Fruit fly (Drosophila melanogaster) whole organism, adult: ENCODE measurements around the gene Arfrp1.

Experiments
- CG11617 ChIP-seq: fragments of 200-800 bp; sonication (Bioruptor generic); optimal IDR thresholded peaks from 2 replicates; lab custom pipeline; 2017; ENCODE audit warnings: mild to moderate bottlenecking, missing biosample characterization, missing genetic modification reagents, missing genetic modification characterization
- CG12768 ChIP-seq: fragments of 200-800 bp; sonication (Bioruptor generic); optimal IDR thresholded peaks from 2 replicates; lab custom pipeline; 2017; ENCODE audit warnings: missing biosample characterization, missing genetic modification characterization, mild to moderate bottlenecking, moderate library complexity, missing genetic modification reagents
- CG14711 ChIP-seq: fragments of 200-800 bp; sonication (Bioruptor generic); optimal IDR thresholded peaks from 2 replicates; lab custom pipeline; 2018; ENCODE audit warnings: missing biosample characterization, mild to moderate bottlenecking, missing genetic modification characterization, moderate library complexity
- CG1620 ChIP-seq: fragments of 200-800 bp; sonication (Bioruptor generic); optimal IDR thresholded peaks from 2 replicates; lab custom pipeline; 2016; ENCODE audit warnings: missing biosample characterization, missing genetic modification characterization
- CG33017 ChIP-seq: fragments of 200-800 bp; sonication (Bioruptor generic); optimal IDR thresholded peaks from 2 replicates; lab custom pipeline; 2018; ENCODE audit warnings: missing biosample characterization, mild to moderate bottlenecking, missing genetic modification characterization, moderate library complexity
- CG5204 ChIP-seq: fragments of 200-800 bp; sonication (Bioruptor generic); optimal IDR thresholded peaks from 2 replicates; lab custom pipeline; 2016; ENCODE audit warnings: missing biosample characterization, missing genetic modification characterization
- CG7045 ChIP-seq: fragments of 200-800 bp; sonication (Bioruptor generic); optimal IDR thresholded peaks from 2 replicates; lab custom pipeline; 2017; ENCODE audit warnings: missing biosample characterization, mild to moderate bottlenecking, missing genetic modification characterization
- CG7101 ChIP-seq: fragments of 200-800 bp; sonication (Bioruptor generic); optimal IDR thresholded peaks from 2 replicates; lab custom pipeline; 2018; ENCODE audit warnings: missing biosample characterization, mild to moderate bottlenecking, missing genetic modification characterization, moderate library complexity
- Clk ChIP-seq: fragments of 200-800 bp; sonication (Bioruptor generic); optimal IDR thresholded peaks from 2 replicates; lab custom pipeline; 2017; ENCODE audit warnings: missing biosample characterization, missing genetic modification characterization
- Crg-1 ChIP-seq: fragments of 200-800 bp; sonication (Bioruptor generic); optimal IDR thresholded peaks from 2 replicates; lab custom pipeline; 2016; ENCODE audit warnings: missing biosample characterization, missing genetic modification characterization
- Hr96 ChIP-seq: fragments of 200-800 bp; sonication (Bioruptor generic); optimal IDR thresholded peaks from 2 replicates; lab custom pipeline; 2016; ENCODE audit warnings: missing biosample characterization, missing genetic modification characterization
- Mnt ChIP-seq: fragments of 200-800 bp; sonication (Bioruptor generic); optimal IDR thresholded peaks from 2 replicates; lab custom pipeline; 2016; ENCODE audit warnings: missing biosample characterization, mild to moderate bottlenecking, missing genetic modification characterization
- bab1 ChIP-seq: fragments of 200-800 bp; sonication (Bioruptor generic); optimal IDR thresholded peaks from 3 replicates; lab custom pipeline; 2019; ENCODE audit warnings: missing biosample characterization, mild to moderate bottlenecking, missing genetic modification characterization, moderate library complexity
- cic ChIP-seq: fragments of 200-800 bp; sonication (Bioruptor generic); optimal IDR thresholded peaks from 2 replicates; lab custom pipeline; 2017; ENCODE audit warnings: missing biosample characterization, mild to moderate bottlenecking, missing genetic modification characterization, moderate library complexity
- cnc ChIP-seq, 2 experiments: fragments of >200 bp; optimal IDR thresholded peaks; 2 replicates each; lab custom pipeline; 2017
- kay ChIP-seq: fragments of 200-800 bp; sonication (Bioruptor generic); peaks from one replicate; lab custom pipeline; 2016; ENCODE audit warnings: missing biosample characterization, missing genetic modification characterization, borderline replicate concordance
- ovo ChIP-seq: fragments of 200-800 bp; sonication (Bioruptor generic); optimal IDR thresholded peaks from 2 replicates; lab custom pipeline; 2016; ENCODE audit warnings: missing biosample characterization, missing genetic modification characterization
- pad ChIP-seq: fragments of 200-800 bp; sonication (Bioruptor generic); optimal IDR thresholded peaks from 3 replicates; lab custom pipeline; 2017; ENCODE audit warnings: missing biosample characterization, missing genetic modification characterization, mild to moderate bottlenecking, moderate library complexity, missing genetic modification reagents
- tj ChIP-seq: fragments of 200-800 bp; sonication (Bioruptor generic); optimal IDR thresholded peaks from 3 replicates; lab custom pipeline; 2017; ENCODE audit warnings: missing biosample characterization, mild to moderate bottlenecking, missing genetic modification characterization, moderate library complexity
- toe ChIP-seq: fragments of 200-800 bp; sonication (Bioruptor generic); optimal IDR thresholded peaks from 2 replicates; lab custom pipeline; 2016; ENCODE audit warnings: missing biosample characterization, missing genetic modification characterization

Arfrp1 gene

DNA sequence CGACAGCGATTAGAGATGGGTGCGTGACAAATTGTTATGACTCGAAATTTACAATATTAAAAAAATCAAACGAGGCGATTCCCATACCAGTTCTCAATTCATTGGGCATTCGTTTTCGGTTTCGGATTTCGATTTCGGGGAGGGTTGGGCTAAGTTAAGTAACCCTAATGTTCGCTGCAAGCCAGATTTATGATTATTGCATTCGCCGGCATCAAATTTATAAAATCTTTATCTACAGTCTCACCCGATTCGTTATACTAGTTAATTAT is 21.1 kb downstream of the Arfrp1 start:
- TF ChIP-seq Mnt (GFP tag; lab: Kevin White, UChicago), result no peak
- no peak for TF ChIP-seq bab1 (GFP tag; lab: Kevin White, UChicago)
- TF ChIP-seq pad, result no peak
- TF ChIP-seq CG5204 (GFP tag; lab: Kevin White, UChicago), result no peak
- TF ChIP-seq kay (GFP tag; lab: Kevin White, UChicago), result no peak
- no peak for TF ChIP-seq Clk (GFP tag; lab: Kevin White, UChicago)
- no peak for TF ChIP-seq CG14711 (tag; lab: Kevin White, UChicago)

DNA sequence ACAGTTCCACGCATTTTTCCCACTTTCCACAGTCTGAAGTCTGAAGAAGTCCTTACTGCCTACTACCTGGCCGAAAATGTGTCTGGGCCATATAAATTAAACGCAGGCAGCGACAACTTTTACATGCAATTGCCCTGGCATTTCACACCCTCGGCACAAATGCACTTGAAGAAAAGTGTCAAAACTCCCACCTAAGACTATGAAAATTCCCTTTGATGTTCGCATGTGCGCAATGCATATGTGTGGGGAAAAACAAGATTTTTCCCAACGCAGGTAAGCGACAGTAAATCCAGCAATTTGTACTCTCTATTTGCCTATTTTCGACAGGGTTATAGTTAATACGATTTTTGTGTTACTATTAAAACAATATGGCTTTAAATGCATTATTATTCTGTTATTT is 22.6 kb downstream of the Arfrp1 start:
- TF ChIP-seq CG14711 (tag; lab: Kevin White, UChicago) (no peak), cic (GFP tag; lab: Kevin White, UChicago) (no peak), cnc (optimal IDR thresholded peaks at IDR 0.05; lab: Kevin White, UChicago) (no peak), Mnt (GFP tag; lab: Kevin White, UChicago) (no peak), pad (no peak), Clk (GFP tag; lab: Kevin White, UChicago) (no peak), CG12768 (GFP tag; lab: Kevin White, UChicago) (no peak), ovo (GFP tag; lab: Kevin White, UChicago) (no peak)

DNA sequence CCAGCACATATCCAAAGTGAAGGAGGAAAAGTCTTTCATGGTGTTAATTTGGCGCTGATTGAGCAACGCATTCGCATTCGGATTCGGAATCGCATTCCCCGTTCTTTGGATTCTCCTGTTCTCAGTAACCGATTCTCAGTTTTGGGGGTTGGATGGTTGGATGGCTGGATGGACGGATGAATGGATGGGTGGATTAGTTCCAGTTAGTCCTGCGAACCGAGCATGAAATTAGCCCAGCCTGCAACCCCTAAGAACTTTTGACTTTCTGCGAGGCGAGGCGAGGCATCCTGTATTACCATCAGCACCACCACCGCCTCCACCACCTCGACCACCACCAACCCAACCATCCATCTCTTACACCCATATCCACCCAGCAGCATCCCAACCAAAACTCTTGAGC is 23.4 kb downstream of the Arfrp1 start:
- TF ChIP-seq CG33017 (tag; lab: Kevin White, UChicago), result no peak
- TF ChIP-seq Clk (GFP tag; lab: Kevin White, UChicago), result no peak
- no peak for TF ChIP-seq ovo (GFP tag; lab: Kevin White, UChicago)
- no peak for TF ChIP-seq CG12768 (GFP tag; lab: Kevin White, UChicago)
- no peak for TF ChIP-seq tj (GFP tag; lab: Kevin White, UChicago)
- TF ChIP-seq CG1620, result no peak
- no peak for TF ChIP-seq cic (GFP tag; lab: Kevin White, UChicago)
- no peak for TF ChIP-seq CG7101
- no peak for TF ChIP-seq CG14711 (tag; lab: Kevin White, UChicago)

DNA sequence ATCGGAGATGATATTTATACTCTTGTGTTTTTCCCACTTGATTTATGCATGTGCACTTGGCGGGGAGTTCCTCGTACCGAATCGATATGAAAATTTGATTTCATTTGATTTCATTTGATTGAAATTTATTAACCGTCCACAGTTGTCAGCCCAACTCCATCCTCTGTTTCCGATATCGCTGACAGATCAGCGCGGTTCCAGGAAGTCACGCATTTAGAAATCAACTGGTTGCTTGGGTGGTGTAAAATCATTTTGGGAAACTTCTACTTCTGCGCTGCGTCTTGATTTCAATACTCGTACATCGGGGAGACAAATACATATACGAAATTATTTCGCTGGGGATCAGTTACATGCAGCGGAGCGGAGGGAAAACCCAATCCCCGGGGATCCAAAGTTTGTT is 24.7 kb downstream of the Arfrp1 start:
- TF ChIP-seq Hr96 (no peak), tj (GFP tag; lab: Kevin White, UChicago) (no peak), CG5204 (GFP tag; lab: Kevin White, UChicago) (no peak), Crg-1 (GFP tag; lab: Kevin White, UChicago) (no peak), ovo (GFP tag; lab: Kevin White, UChicago) (no peak), Clk (GFP tag; lab: Kevin White, UChicago) (no peak), kay (GFP tag; lab: Kevin White, UChicago) (no peak), CG1620 (no peak), CG11617 (no peak), CG7045 (GFP tag; lab: Kevin White, UChicago) (no peak), bab1 (GFP tag; lab: Kevin White, UChicago) (no peak), cnc (optimal IDR thresholded peaks at IDR 0.05; lab: Kevin White, UChicago) (no peak), toe (GFP tag; lab: Kevin White, UChicago) (no peak), CG14711 (tag; lab: Kevin White, UChicago) (no peak), Mnt (GFP tag; lab: Kevin White, UChicago) (no peak), CG7101 (no peak), CG12768 (GFP tag; lab: Kevin White, UChicago) (no peak), CG33017 (tag; lab: Kevin White, UChicago) (no peak), cic (GFP tag; lab: Kevin White, UChicago) (no peak)

DNA sequence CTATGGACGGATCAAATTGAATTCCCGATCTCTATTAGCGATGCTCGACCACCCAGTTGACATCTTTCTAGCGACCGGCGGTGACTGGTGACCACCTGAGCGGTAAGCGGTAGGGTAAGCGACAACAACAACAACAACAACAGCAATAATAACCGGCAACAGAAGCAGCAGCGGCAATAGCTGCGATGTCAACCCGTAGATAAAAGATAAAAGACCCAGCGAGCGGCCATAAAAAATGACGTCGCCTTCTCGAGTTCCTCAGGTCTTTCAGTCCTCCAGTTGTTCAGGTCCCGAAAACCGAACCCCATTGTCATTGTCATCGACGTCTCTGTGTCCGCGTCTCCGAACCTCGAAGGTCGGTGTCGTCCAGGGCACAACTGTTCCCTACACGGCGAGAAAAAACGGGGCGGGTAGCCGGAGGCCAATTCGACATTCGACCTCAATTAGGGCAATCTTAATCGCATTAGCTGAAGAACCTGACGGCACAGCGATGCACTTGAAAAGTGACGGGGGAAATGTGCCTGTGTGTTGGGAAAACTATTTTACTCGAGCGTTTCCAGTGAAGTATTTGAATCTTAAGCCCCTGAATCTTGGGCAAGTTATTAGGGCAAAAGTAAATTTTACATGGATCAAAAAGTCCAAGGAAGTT is 25.8 kb downstream of the Arfrp1 start:
- no peak for TF ChIP-seq CG1620

DNA sequence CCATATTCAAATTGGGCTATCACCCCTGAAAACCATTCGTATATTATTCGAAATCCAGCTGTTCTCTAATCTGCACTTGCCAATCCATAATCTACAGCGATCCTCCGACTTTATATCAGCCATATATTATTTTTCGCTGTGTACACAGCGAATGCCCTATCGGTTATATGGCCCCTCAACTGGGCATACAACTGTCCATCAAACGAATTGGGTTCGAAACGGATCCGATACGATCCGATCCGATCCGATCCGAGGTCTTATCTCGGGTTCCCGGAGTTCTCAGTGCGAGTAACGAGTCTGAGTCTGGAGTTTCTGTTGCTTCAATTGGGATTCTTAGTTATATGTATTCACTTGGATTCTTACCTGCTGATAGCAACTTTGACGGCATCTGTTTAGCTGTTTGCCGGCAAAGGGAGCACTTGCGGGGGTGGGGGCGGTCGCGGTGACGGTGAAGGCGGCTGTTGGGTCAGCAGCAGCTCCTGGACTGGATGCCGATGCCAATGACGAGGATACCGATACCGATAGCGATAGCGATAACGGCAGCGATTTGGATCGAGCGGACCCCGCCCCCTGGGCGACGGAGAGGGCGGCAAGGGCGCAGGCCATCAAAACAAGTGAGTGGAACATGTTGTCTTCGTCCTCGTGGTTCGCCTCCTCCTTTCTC is 26.8 kb downstream of the Arfrp1 start:
- TF ChIP-seq cic (GFP tag; lab: Kevin White, UChicago) (no peak), CG7101 (no peak), ovo (GFP tag; lab: Kevin White, UChicago) (no peak), CG1620 (no peak), CG7045 (GFP tag; lab: Kevin White, UChicago) (no peak), Crg-1 (GFP tag; lab: Kevin White, UChicago) (no peak), Clk (GFP tag; lab: Kevin White, UChicago) (no peak), Mnt (GFP tag; lab: Kevin White, UChicago) (no peak), CG11617 (no peak), pad (no peak), toe (GFP tag; lab: Kevin White, UChicago) (no peak), CG33017 (tag; lab: Kevin White, UChicago) (no peak), Hr96 (no peak), kay (GFP tag; lab: Kevin White, UChicago) (no peak), tj (GFP tag; lab: Kevin White, UChicago) (no peak), bab1 (GFP tag; lab: Kevin White, UChicago) (no peak), cnc (optimal IDR thresholded peaks at IDR 0.05; lab: Kevin White, UChicago) (no peak), CG14711 (tag; lab: Kevin White, UChicago) (no peak)
